Worm (Caenorhabditis elegans) whole organism, young adult: ENCODE data around the gene Y59H11AM.1.

ENCODE experiments used
- B0019.2 ChIP-seq: fragments of 200-800 bp; sonication (Bioruptor generic); conservative IDR thresholded peaks from 2 replicates; pipeline ENCODE4 v1.3.6; 2022; ENCODE audit warnings: missing genetic modification reagents, missing genetic modification characterization, missing compliant biosample characterization
- B0035.1 ChIP-seq: sonication (generic microtip); optimal IDR thresholded peaks from 2 replicates; lab custom pipeline; 2016; ENCODE audit warnings: missing genetic modification characterization, mild to moderate bottlenecking, missing compliant biosample characterization, missing genotype, missing genetic modification reagents
- B0261.1 ChIP-seq: sonication (generic microtip); optimal IDR thresholded peaks from 2 replicates; lab custom pipeline; 2016; ENCODE audit warnings: mild to moderate bottlenecking, missing genetic modification characterization, moderate library complexity, missing compliant biosample characterization
- C06A6.2 ChIP-seq: fragments of 200-800 bp; sonication (Bioruptor generic); conservative IDR thresholded peaks from 2 replicates; pipeline ENCODE4 v1.3.6; 2022; ENCODE audit warnings: missing genetic modification characterization, missing compliant biosample characterization
- D2030.7 ChIP-seq: fragments of 200-800 bp; sonication (Bioruptor generic); IDR thresholded peaks from 2 replicates; pipeline ENCODE4 v1.3.6; 2022; ENCODE audit warnings: missing genetic modification reagents, missing genetic modification characterization, missing compliant biosample characterization
- F33H1.4 ChIP-seq: fragments of 200-800 bp; sonication (Bioruptor generic); IDR thresholded peaks from 2 replicates; pipeline ENCODE4 v1.3.6; 2022; ENCODE audit warnings: missing genetic modification reagents, missing genetic modification characterization, missing compliant biosample characterization
- F37B4.10 ChIP-seq: fragments of 200-800 bp; sonication (Bioruptor generic); IDR thresholded peaks from 2 replicates; pipeline ENCODE4 v1.3.6; 2022; ENCODE audit warnings: missing genetic modification characterization, missing compliant biosample characterization
- F57A8.1 ChIP-seq: fragments of 200-800 bp; sonication (Bioruptor generic); optimal IDR thresholded peaks from 2 replicates; lab custom pipeline; 2018; ENCODE audit warnings: mild to moderate bottlenecking, missing genetic modification characterization, moderate library complexity, missing compliant biosample characterization
- F57C9.4 ChIP-seq: sonication (generic microtip); optimal IDR thresholded peaks from 2 replicates; lab custom pipeline; 2017; ENCODE audit warnings: mild to moderate bottlenecking, missing genetic modification characterization, missing compliant biosample characterization
- K12H6.12 ChIP-seq: fragments of 200-800 bp; sonication (Bioruptor generic); optimal IDR thresholded peaks from 2 replicates; lab custom pipeline; 2018; ENCODE audit warnings: mild to moderate bottlenecking, missing genetic modification characterization, missing compliant biosample characterization
- T07F8.4 ChIP-seq: sonication (generic microtip); optimal IDR thresholded peaks from 2 replicates; lab custom pipeline; 2016; ENCODE audit warnings: mild to moderate bottlenecking, missing genetic modification characterization, moderate library complexity, missing compliant biosample characterization
- T26A5.8 ChIP-seq: sonication (generic microtip); optimal IDR thresholded peaks from 2 replicates; lab custom pipeline; 2016; ENCODE audit warnings: missing genetic modification characterization, missing compliant biosample characterization
- Y53G8AR.9 ChIP-seq: fragments of 200-800 bp; sonication (Bioruptor generic); conservative IDR thresholded peaks from 2 replicates; pipeline ENCODE4 v1.3.6; 2022; ENCODE audit warnings: missing genetic modification reagents, missing genetic modification characterization, missing compliant biosample characterization
- akir-1 ChIP-seq: fragments of 200-800 bp; sonication (Bioruptor generic); optimal IDR thresholded peaks from 2 replicates; lab custom pipeline; 2018; ENCODE audit warnings: mild to moderate bottlenecking, missing genetic modification characterization, moderate library complexity, missing compliant biosample characterization
- aptf-3 ChIP-seq: fragments of 200-800 bp; sonication (Bioruptor generic); IDR thresholded peaks from 2 replicates; pipeline ENCODE4 v1.3.6; 2022; ENCODE audit warnings: missing genetic modification characterization, missing compliant biosample characterization
- athp-1 ChIP-seq: sonication (generic microtip); optimal IDR thresholded peaks from 2 replicates; lab custom pipeline; 2017; ENCODE audit warnings: mild to moderate bottlenecking, missing genetic modification characterization, missing compliant biosample characterization
- bed-1 ChIP-seq: fragments of 200-800 bp; sonication (Bioruptor generic); IDR thresholded peaks from 2 replicates; pipeline ENCODE4 v1.3.6; 2022; ENCODE audit warnings: missing genetic modification reagents, missing genetic modification characterization, missing compliant biosample characterization
- bed-2 ChIP-seq: fragments of 200-800 bp; sonication (Bioruptor generic); IDR thresholded peaks from 2 replicates; pipeline ENCODE4 v1.3.6; 2022; ENCODE audit warnings: missing genetic modification reagents, missing genetic modification characterization, missing compliant biosample characterization
- ceh-40 ChIP-seq: fragments of 200-800 bp; sonication (Bioruptor generic); IDR thresholded peaks from 2 replicates; pipeline ENCODE4 v1.3.6; 2022; ENCODE audit warnings: missing genetic modification characterization, missing compliant biosample characterization
- chd-7 ChIP-seq: sonication (generic microtip); optimal IDR thresholded peaks from 2 replicates; lab custom pipeline; 2016; ENCODE audit warnings: mild to moderate bottlenecking, missing genetic modification characterization, moderate library complexity, missing compliant biosample characterization
- dox-1 ChIP-seq: fragments of 200-800 bp; sonication (Bioruptor generic); IDR thresholded peaks from 2 replicates; pipeline ENCODE4 v1.3.6; 2022; ENCODE audit warnings: missing genetic modification reagents, missing genetic modification characterization, missing compliant biosample characterization
- dpff-1 ChIP-seq: sonication (generic microtip); optimal IDR thresholded peaks from 2 replicates; lab custom pipeline; 2017; ENCODE audit warnings: mild to moderate bottlenecking, missing genetic modification characterization, missing compliant biosample characterization
- dpl-1 ChIP-seq: fragments of 150-350 bp; optimal IDR thresholded peaks from 2 replicates; lab custom pipeline; 2014; ENCODE audit warnings: missing biosample characterization, missing genetic modification reagents, missing genetic modification characterization
- efl-1 ChIP-seq: fragments of 150-350 bp; optimal IDR thresholded peaks from 2 replicates; lab custom pipeline; 2014; ENCODE audit warnings: missing biosample characterization, missing genetic modification reagents, missing genetic modification characterization
- egl-18 ChIP-seq: fragments of 200-800 bp; sonication (Bioruptor generic); IDR thresholded peaks from 2 replicates; pipeline ENCODE4 v1.3.6; 2022; ENCODE audit warnings: missing genetic modification reagents, missing genetic modification characterization, missing compliant biosample characterization
- egrh-3 ChIP-seq: fragments of 200-800 bp; sonication (Bioruptor generic); IDR thresholded peaks from 2 replicates; pipeline ENCODE4 v1.3.6; 2022; ENCODE audit warnings: missing genetic modification reagents, missing genetic modification characterization, missing compliant biosample characterization
- hlh-12 ChIP-seq: sonication (generic microtip); optimal IDR thresholded peaks from 2 replicates; lab custom pipeline; 2016; ENCODE audit warnings: missing genetic modification characterization, missing compliant biosample characterization
- hlh-26 ChIP-seq: fragments of 200-800 bp; sonication (Bioruptor generic); conservative IDR thresholded peaks from 2 replicates; pipeline ENCODE4 v1.3.6; 2022; ENCODE audit warnings: missing genetic modification reagents, missing genetic modification characterization, missing compliant biosample characterization
- hmg-20 ChIP-seq: fragments of 200-800 bp; sonication (Bioruptor generic); IDR thresholded peaks from 2 replicates; pipeline ENCODE4 v1.3.6; 2022; ENCODE audit warnings: missing genetic modification reagents, missing genetic modification characterization, missing compliant biosample characterization
- let-526 ChIP-seq: fragments of 200-800 bp; sonication (Bioruptor generic); IDR thresholded peaks from 2 replicates; pipeline ENCODE4 v1.3.6; 2022; ENCODE audit warnings: missing genetic modification reagents, missing genetic modification characterization, missing compliant biosample characterization
- let-607 ChIP-seq, 2 experiments: fragments of 200-800 bp in 1 of 2; sonication (Bioruptor generic) in 1 of 2; sonication (generic microtip) in 1 of 2; optimal IDR thresholded peaks; 2 replicates each; lab custom pipeline; 2016 to 2018; ENCODE audit warnings: mild to moderate bottlenecking in 2 of 2, missing compliant biosample characterization in 2 of 2, missing genetic modification characterization in 2 of 2, moderate library complexity in 2 of 2, missing genotype in 1 of 2
- lin-54 ChIP-seq: fragments of 200-800 bp; sonication (Bioruptor generic); optimal IDR thresholded peaks from 2 replicates; lab custom pipeline; 2018; ENCODE audit warnings: mild to moderate bottlenecking, missing genetic modification characterization, missing compliant biosample characterization
- madf-3 ChIP-seq: fragments of 200-800 bp; sonication (Bioruptor generic); IDR thresholded peaks from 2 replicates; pipeline ENCODE4 v1.3.6; 2022; ENCODE audit warnings: missing genetic modification reagents, missing genetic modification characterization, missing compliant biosample characterization
- nfya-1 ChIP-seq: sonication (generic microtip); optimal IDR thresholded peaks from 2 replicates; lab custom pipeline; 2017; ENCODE audit warnings: antibody characterized with exemption, missing compliant biosample characterization, missing genetic modification characterization, borderline replicate concordance; ENCODE audit not compliant: insufficient read depth
- nfyb-1 ChIP-seq: fragments of 200-800 bp; sonication (Bioruptor generic); IDR thresholded peaks from 2 replicates; pipeline ENCODE4 v1.3.6; 2022; ENCODE audit warnings: missing genetic modification reagents, missing genetic modification characterization, missing compliant biosample characterization
- nhr-120 ChIP-seq: fragments of 200-800 bp; sonication (Bioruptor generic); IDR thresholded peaks from 2 replicates; pipeline ENCODE4 v1.3.6; 2022; ENCODE audit warnings: missing genetic modification characterization, missing compliant biosample characterization
- nhr-27 ChIP-seq: fragments of 200-800 bp; sonication (Bioruptor generic); optimal IDR thresholded peaks from 2 replicates; lab custom pipeline; 2018; ENCODE audit warnings: mild to moderate bottlenecking, missing genetic modification characterization, moderate library complexity, missing compliant biosample characterization
- rcor-1 ChIP-seq: fragments of 200-800 bp; sonication (Bioruptor generic); IDR thresholded peaks from 2 replicates; pipeline ENCODE4 v1.3.6; 2022; ENCODE audit warnings: missing genetic modification reagents, missing genetic modification characterization, missing compliant biosample characterization
- repo-1 ChIP-seq: sonication (generic microtip); optimal IDR thresholded peaks from 2 replicates; lab custom pipeline; 2017; ENCODE audit warnings: mild to moderate bottlenecking, missing genetic modification characterization, missing compliant biosample characterization
- snpc-1.3 ChIP-seq: sonication (generic microtip); optimal IDR thresholded peaks from 2 replicates; lab custom pipeline; 2017; ENCODE audit warnings: missing genetic modification characterization, mild to moderate bottlenecking, missing compliant biosample characterization, antibody characterized with exemption, moderate library complexity, missing genotype, missing genetic modification reagents; ENCODE audit not compliant: insufficient read depth
- tbp1 ChIP-seq: fragments of 200-800 bp; sonication (Bioruptor generic); optimal IDR thresholded peaks from 2 replicates; lab custom pipeline; 2018; ENCODE audit warnings: mild to moderate bottlenecking, missing genetic modification characterization, missing compliant biosample characterization
- tbx-9 ChIP-seq: sonication (generic microtip); optimal IDR thresholded peaks from 2 replicates; lab custom pipeline; 2016; ENCODE audit warnings: borderline replicate concordance, missing genetic modification characterization, inconsistent platforms, missing compliant biosample characterization
- zim-3 ChIP-seq: sonication (generic microtip); optimal IDR thresholded peaks from 2 replicates; lab custom pipeline; 2017; ENCODE audit warnings: mild to moderate bottlenecking, missing genetic modification characterization, moderate library complexity, missing compliant biosample characterization
- ztf-18 ChIP-seq: sonication (generic microtip); optimal IDR thresholded peaks from 2 replicates; lab custom pipeline; 2016; ENCODE audit warnings: missing genotype, mild to moderate bottlenecking, missing genetic modification characterization, missing compliant biosample characterization
- ztf-25 ChIP-seq: fragments of 200-800 bp; sonication (Bioruptor generic); IDR thresholded peaks from 2 replicates; pipeline ENCODE4 v1.3.6; 2022; ENCODE audit warnings: missing genetic modification reagents, missing genetic modification characterization, missing compliant biosample characterization
- ztf-26 ChIP-seq: sonication (generic microtip); optimal IDR thresholded peaks from 2 replicates; lab custom pipeline; 2017; ENCODE audit warnings: missing genetic modification characterization, missing compliant biosample characterization
- ztf-28 ChIP-seq: fragments of 200-800 bp; sonication (Bioruptor generic); IDR thresholded peaks from 2 replicates; pipeline ENCODE4 v1.3.6; 2022; ENCODE audit warnings: missing genetic modification reagents, missing genetic modification characterization, missing compliant biosample characterization

Gene Y59H11AM.1

DNA sequence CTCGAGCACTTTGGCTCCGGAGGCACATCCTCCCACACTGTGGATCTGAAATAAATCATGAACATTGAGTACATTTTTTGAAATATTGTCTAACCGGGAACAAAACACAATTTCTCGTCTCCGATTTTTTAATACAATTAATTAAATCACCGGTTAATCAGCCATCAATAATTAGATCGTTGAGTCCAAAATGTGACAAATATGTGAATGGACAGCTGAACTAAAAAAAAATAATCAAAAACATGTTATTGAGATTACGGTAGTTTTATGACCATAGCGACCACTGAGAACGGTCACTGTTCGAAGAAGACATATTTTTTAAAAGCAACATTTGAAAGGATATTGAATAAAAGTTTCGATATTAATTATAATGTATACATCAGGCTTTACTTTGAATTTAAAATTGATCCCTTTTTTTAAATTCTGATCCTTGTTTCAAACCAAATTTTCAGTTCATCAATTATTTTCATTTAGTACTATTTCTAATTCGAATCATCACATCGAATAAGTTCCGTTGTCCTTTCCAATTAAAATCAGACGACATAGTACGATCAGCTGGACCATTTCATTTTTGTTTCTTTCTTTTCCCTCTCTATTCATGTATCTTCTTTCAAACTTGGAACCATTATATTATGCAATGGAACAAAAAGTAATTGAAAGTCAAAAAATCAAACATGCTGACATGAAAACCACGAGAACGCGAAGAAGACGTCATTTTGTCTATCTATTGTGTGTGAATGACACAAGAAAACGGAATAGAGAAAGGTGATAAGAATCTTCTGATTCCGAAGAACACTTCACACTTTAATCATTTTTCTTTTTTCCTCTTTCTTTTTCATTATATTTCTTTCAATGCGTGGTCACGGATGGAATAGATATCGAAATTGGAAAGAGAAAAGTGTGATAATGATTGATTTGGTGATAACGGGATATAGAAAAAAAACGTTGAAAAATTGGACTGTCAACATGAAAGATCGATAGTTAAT is 40.9 kb upstream of the Y59H11AM.1 start (continued):
- 0 out of 2 replicates have a peak, but pooled peaks have one; percentile 36 for TF ChIP-seq nfyb-1 (GFP tag; lab: Robert Waterston, UW)
- TF ChIP-seq tbp1 (GFP tag; lab: Kevin White, UChicago), result peak; percentile 40
- TF ChIP-seq F33H1.4 (GFP tag; lab: Robert Waterston, UW), result no peak
- TF ChIP-seq let-607 (tag; optimal IDR thresholded peaks at IDR 0.05; lab: Kevin White, UChicago), result peak; percentile 3 to 81
- no peak for TF ChIP-seq F37B4.10 (GFP tag; lab: Robert Waterston, UW)
- no peak for TF ChIP-seq K12H6.12
- no peak for TF ChIP-seq B0261.1 (tag; lab: Kevin White, UChicago)
- no peak for TF ChIP-seq bed-1
- TF ChIP-seq hmg-20, result no peak
- no peak for TF ChIP-seq nhr-120 (GFP tag; lab: Robert Waterston, UW)
- no peak for TF ChIP-seq egl-18
- no peak for TF ChIP-seq T07F8.4 (tag; lab: Kevin White, UChicago)
- no peak for TF ChIP-seq nhr-27 (tag; lab: Kevin White, UChicago)
- peak; percentile 5 for TF ChIP-seq lin-54
- no peak for TF ChIP-seq akir-1 (GFP tag; lab: Kevin White, UChicago)
- TF ChIP-seq aptf-3 (GFP tag; lab: Robert Waterston, UW), result no peak
- no peak for TF ChIP-seq D2030.7
- no peak for TF ChIP-seq B0019.2 (GFP tag; lab: Robert Waterston, UW)
- TF ChIP-seq egrh-3 (GFP tag; lab: Robert Waterston, UW), result no peak
- TF ChIP-seq ztf-28, result no peak
- peak; percentile 70 for TF ChIP-seq chd-7 (tag; lab: Kevin White, UChicago)
- no peak for TF ChIP-seq athp-1
- no peak for TF ChIP-seq dpff-1
- no peak for TF ChIP-seq zim-3 (tag; lab: Kevin White, UChicago)
- no peak for TF ChIP-seq B0035.1 (tag; lab: Kevin White, UChicago)
- peak; percentile 66 for TF ChIP-seq dox-1 (GFP tag; lab: Robert Waterston, UW)
- no peak for TF ChIP-seq efl-1 (GFP tag; lab: Kevin White, UChicago)
- TF ChIP-seq nfya-1 (tag; lab: Kevin White, UChicago), result no peak
- TF ChIP-seq let-526 (GFP tag; lab: Robert Waterston, UW), result no peak
- no peak for TF ChIP-seq ztf-25 (GFP tag; lab: Robert Waterston, UW)
- TF ChIP-seq T26A5.8 (tag; lab: Kevin White, UChicago), result no peak
- TF ChIP-seq Y53G8AR.9 (GFP tag; lab: Robert Waterston, UW), result no peak
- no peak for TF ChIP-seq ztf-18 (tag; lab: Kevin White, UChicago)
- TF ChIP-seq snpc-1.3, result no peak
- peak; percentile 27; the same call in 1 of the 2 replicates for TF ChIP-seq C06A6.2 (GFP tag; lab: Robert Waterston, UW)
- TF ChIP-seq bed-2 (GFP tag; lab: Robert Waterston, UW), result no peak
- peak; percentile 78 for TF ChIP-seq ztf-26 (tag; lab: Kevin White, UChicago)
- TF ChIP-seq F57A8.1, result no peak
- TF ChIP-seq madf-3, result no peak
- no peak for TF ChIP-seq ceh-40 (GFP tag; lab: Robert Waterston, UW)
- TF ChIP-seq rcor-1 (GFP tag; lab: Robert Waterston, UW), result no peak
- no peak for TF ChIP-seq tbx-9
- no peak for TF ChIP-seq F57C9.4 (tag; lab: Kevin White, UChicago)
- TF ChIP-seq dpl-1 (GFP tag; lab: Kevin White, UChicago), result no peak
- TF ChIP-seq hlh-26 (GFP tag; lab: Robert Waterston, UW), result no peak
- TF ChIP-seq hlh-12, result no peak
- TF ChIP-seq repo-1 (tag; lab: Kevin White, UChicago), result no peak
